Fruit fly (Drosophila melanogaster) whole organism, embryonic: Measurements from ENCODE around the gene CG12239.

Experiments used
- Atf6 ChIP-seq: fragments of 200-800 bp; sonication (Bioruptor generic); IDR thresholded peaks from 2 replicates; pipeline ENCODE4 v1.3.6; 2022; ENCODE audit warnings: missing biosample characterization, missing genetic modification characterization
- B-H1 ChIP-seq: fragments of 200-800 bp; sonication (Bioruptor generic); IDR thresholded peaks from 3 replicates; pipeline ENCODE4 v1.3.6; 2022; ENCODE audit warnings: missing biosample characterization, missing genetic modification characterization
- CG10462 ChIP-seq: fragments of 200-800 bp; sonication (Bioruptor generic); optimal IDR thresholded peaks from 2 replicates; lab custom pipeline; 2016; ENCODE audit warnings: missing biosample characterization, missing genetic modification characterization
- CG10979 ChIP-seq: fragments of 200-800 bp; sonication (Bioruptor generic); optimal IDR thresholded peaks from 2 replicates; lab custom pipeline; 2018; ENCODE audit warnings: missing biosample characterization, mild to moderate bottlenecking, missing genetic modification characterization, moderate library complexity
- CG14667 ChIP-seq: fragments of 200-800 bp; sonication (Bioruptor generic); IDR thresholded peaks from 2 replicates; pipeline ENCODE4 v1.3.6; 2022; ENCODE audit warnings: missing biosample characterization, missing genetic modification characterization
- CG1792 ChIP-seq: fragments of 200-800 bp; sonication (Bioruptor generic); optimal IDR thresholded peaks from 2 replicates; lab custom pipeline; 2016; ENCODE audit warnings: missing biosample characterization, missing genetic modification characterization
- CG18599 ChIP-seq: fragments of 200-800 bp; sonication (Bioruptor generic); optimal IDR thresholded peaks from 3 replicates; lab custom pipeline; 2017; ENCODE audit warnings: missing biosample characterization, missing genetic modification characterization, mild to moderate bottlenecking, moderate library complexity, missing genetic modification reagents
- CG18764 ChIP-seq: fragments of 200-800 bp; sonication (Bioruptor generic); optimal IDR thresholded peaks from 3 replicates; lab custom pipeline; 2016; ENCODE audit warnings: missing biosample characterization, missing genetic modification characterization
- CG2129 ChIP-seq: fragments of 200-800 bp; sonication (Bioruptor generic); IDR thresholded peaks from 2 replicates; pipeline ENCODE4 v1.3.6; 2022; ENCODE audit warnings: missing biosample characterization, missing genetic modification characterization; ENCODE audit not compliant: partially characterized antibody
- CG4282 ChIP-seq: fragments of 200-800 bp; sonication (Bioruptor generic); optimal IDR thresholded peaks from 2 replicates; lab custom pipeline; 2016; ENCODE audit warnings: missing biosample characterization, missing genetic modification characterization
- CG6654 ChIP-seq: fragments of 200-800 bp; sonication (Bioruptor generic); optimal IDR thresholded peaks from 2 replicates; lab custom pipeline; 2017; ENCODE audit warnings: missing biosample characterization, mild to moderate bottlenecking, missing genetic modification characterization
- CG6689 ChIP-seq: fragments of 200-800 bp; sonication (Bioruptor generic); IDR thresholded peaks from 2 replicates; pipeline ENCODE4 v1.3.6; 2022; ENCODE audit warnings: missing biosample characterization, missing genetic modification characterization
- CG8290 ChIP-seq, 3 experiments: fragments of 200-800 bp; sonication (Bioruptor generic); optimal IDR thresholded peaks; 2 replicates each; lab custom pipeline; 2016 to 2019; ENCODE audit warnings: missing biosample characterization in 3 of 3, missing genetic modification characterization in 3 of 3, mild to moderate bottlenecking in 2 of 3, moderate library complexity in 1 of 3
- CHES-1-like ChIP-seq: fragments of 200-800 bp; sonication (Bioruptor generic); optimal IDR thresholded peaks from 2 replicates; lab custom pipeline; 2016; ENCODE audit warnings: missing biosample characterization, missing genetic modification characterization
- CTCF ChIP-seq: fragments of 200-800 bp; sonication (Bioruptor generic); optimal IDR thresholded peaks from 2 replicates; lab custom pipeline; 2017; ENCODE audit warnings: missing biosample characterization, mild to moderate bottlenecking, missing genetic modification characterization, moderate library complexity
- CrebB ChIP-seq: fragments of 200-800 bp; sonication (Bioruptor generic); optimal IDR thresholded peaks from 3 replicates; lab custom pipeline; 2018; ENCODE audit warnings: missing biosample characterization, mild to moderate bottlenecking, missing genetic modification characterization
- Ets97D ChIP-seq: fragments of 200-800 bp; sonication (Bioruptor generic); optimal IDR thresholded peaks from 3 replicates; lab custom pipeline; 2016; ENCODE audit warnings: missing biosample characterization, missing genetic modification characterization
- Gsc ChIP-seq: fragments of 200-800 bp; sonication (Bioruptor generic); IDR thresholded peaks from 2 replicates; pipeline ENCODE4 v1.3.6; 2022; ENCODE audit warnings: missing biosample characterization, missing genetic modification characterization
- H15 ChIP-seq: fragments of 200-800 bp; sonication (Bioruptor generic); IDR thresholded peaks from 3 replicates; pipeline ENCODE4 v1.3.6; 2022; ENCODE audit warnings: missing biosample characterization, missing genetic modification characterization
- HLHmδ ChIP-seq: fragments of 200-800 bp; sonication (Bioruptor generic); optimal IDR thresholded peaks from 2 replicates; lab custom pipeline; 2018; ENCODE audit warnings: missing biosample characterization, mild to moderate bottlenecking, missing genetic modification characterization, moderate library complexity
- Jarid2 ChIP-seq: fragments of 200-800 bp; sonication (Bioruptor generic); optimal IDR thresholded peaks from 3 replicates; lab custom pipeline; 2017; ENCODE audit warnings: mild to moderate bottlenecking, missing biosample characterization, missing genetic modification reagents, missing genetic modification characterization
- Opbp ChIP-seq: fragments of 200-800 bp; sonication (Bioruptor generic); IDR thresholded peaks from 3 replicates; pipeline ENCODE4 v1.3.6; 2022; ENCODE audit warnings: missing biosample characterization, missing genetic modification characterization; ENCODE audit not compliant: partially characterized antibody
- Spps ChIP-seq: fragments of 200-800 bp; sonication (Bioruptor generic); optimal IDR thresholded peaks from 2 replicates; lab custom pipeline; 2018; ENCODE audit warnings: missing biosample characterization, mild to moderate bottlenecking, missing genetic modification characterization
- Taf1 ChIP-seq: fragments of 200-800 bp; sonication (Bioruptor generic); IDR thresholded peaks from 2 replicates; pipeline ENCODE4 v1.3.6; 2022; ENCODE audit warnings: missing biosample characterization, missing genetic modification characterization
- Trl ChIP-seq, 3 experiments: fragments of >200 bp in 2 of 3; fragments of 200-800 bp in 1 of 3; sonication (Bioruptor generic) in 1 of 3; optimal IDR thresholded peaks; 2 replicates in 1 of 3; 3 replicates in 2 of 3; lab custom pipeline; 2016 to 2017; ENCODE audit warnings: missing biosample characterization in 1 of 3, missing genetic modification characterization in 1 of 3
- dati ChIP-seq: fragments of 200-800 bp; sonication (Bioruptor generic); IDR thresholded peaks from 2 replicates; pipeline ENCODE4 v1.3.6; 2022; ENCODE audit warnings: missing biosample characterization, missing genetic modification characterization
- en ChIP-seq: fragments of 200-800 bp; sonication (Bioruptor generic); optimal IDR thresholded peaks from 2 replicates; lab custom pipeline; 2016; ENCODE audit warnings: missing biosample characterization, missing genetic modification characterization
- ftz-f1 ChIP-seq: fragments of 200-800 bp; sonication (Bioruptor generic); optimal IDR thresholded peaks from 2 replicates; lab custom pipeline; 2016; ENCODE audit warnings: missing biosample characterization, missing genetic modification characterization
- grn ChIP-seq: fragments of 200-800 bp; sonication (Bioruptor generic); optimal IDR thresholded peaks from 3 replicates; lab custom pipeline; 2017; ENCODE audit warnings: missing biosample characterization, missing genetic modification characterization
- gro ChIP-seq: fragments of 200-800 bp; sonication (Bioruptor generic); optimal IDR thresholded peaks from 2 replicates; lab custom pipeline; 2016; ENCODE audit warnings: missing biosample characterization, missing genetic modification characterization
- inv ChIP-seq: fragments of 200-800 bp; sonication (Bioruptor generic); IDR thresholded peaks from 2 replicates; pipeline ENCODE4 v1.3.6; 2022; ENCODE audit warnings: missing biosample characterization, missing genetic modification characterization; ENCODE audit not compliant: partially characterized antibody
- kah ChIP-seq: fragments of 200-800 bp; sonication (Bioruptor generic); optimal IDR thresholded peaks from 2 replicates; lab custom pipeline; 2018; ENCODE audit warnings: missing biosample characterization, mild to moderate bottlenecking, missing genetic modification characterization
- lbe ChIP-seq: fragments of 200-800 bp; sonication (Bioruptor generic); optimal IDR thresholded peaks from 2 replicates; lab custom pipeline; 2016; ENCODE audit warnings: missing biosample characterization, mild to moderate bottlenecking, missing genetic modification characterization
- nmo ChIP-seq: fragments of 200-800 bp; sonication (Bioruptor generic); optimal IDR thresholded peaks from 2 replicates; lab custom pipeline; 2018; ENCODE audit warnings: missing biosample characterization, mild to moderate bottlenecking, missing genetic modification characterization, moderate library complexity
- odd ChIP-seq: fragments of 200-800 bp; sonication (Bioruptor generic); optimal IDR thresholded peaks from 2 replicates; lab custom pipeline; 2017; ENCODE audit warnings: missing biosample characterization, mild to moderate bottlenecking, missing genetic modification characterization
- otp ChIP-seq: fragments of 200-800 bp; sonication (Bioruptor generic); IDR thresholded peaks from 3 replicates; pipeline ENCODE4, ENCODE4 v1.3.6; 2022; ENCODE audit warnings: missing biosample characterization, missing genetic modification characterization
- p53 ChIP-seq: fragments of 200-800 bp; sonication (Bioruptor generic); optimal IDR thresholded peaks from 2 replicates; lab custom pipeline; 2016; ENCODE audit warnings: missing biosample characterization, missing genetic modification characterization
- ranshi ChIP-seq: fragments of 200-800 bp; sonication (Bioruptor generic); IDR thresholded peaks from 2 replicates; pipeline ENCODE4 v1.3.6; 2022; ENCODE audit warnings: missing biosample characterization, missing genetic modification characterization
- ro ChIP-seq: fragments of 200-800 bp; sonication (Bioruptor generic); IDR thresholded peaks from 2 replicates; pipeline ENCODE4 v1.3.6; 2022; ENCODE audit warnings: missing biosample characterization, missing genetic modification characterization
- sens ChIP-seq: fragments of 200-800 bp; sonication (Bioruptor generic); peaks from one replicate; lab custom pipeline; 2016; ENCODE audit warnings: missing biosample characterization, missing genetic modification characterization
- sens-2 ChIP-seq: fragments of 200-800 bp; sonication (Bioruptor generic); IDR thresholded peaks from 2 replicates; pipeline ENCODE4 v1.3.6; 2022; ENCODE audit warnings: missing biosample characterization, missing genetic modification characterization
- sr ChIP-seq: fragments of 200-800 bp; sonication (Bioruptor generic); IDR thresholded peaks from 3 replicates; pipeline ENCODE4 v1.3.6; 2022; ENCODE audit warnings: missing biosample characterization, missing genetic modification characterization
- ssp ChIP-seq: fragments of 200-800 bp; sonication (Bioruptor generic); IDR thresholded peaks from 2 replicates; pipeline ENCODE4 v1.3.6; 2022; ENCODE audit warnings: missing biosample characterization, missing genetic modification characterization
- tgo ChIP-seq: fragments of 200-800 bp; sonication (Bioruptor generic); IDR thresholded peaks from 3 replicates; pipeline ENCODE4 v1.3.6; 2022; ENCODE audit warnings: missing biosample characterization, missing genetic modification characterization
- tll ChIP-seq, 2 experiments: fragments of 200-800 bp in 1 of 2; fragments of >200 bp in 1 of 2; sonication (Bioruptor generic) in 1 of 2; optimal IDR thresholded peaks; 2 replicates each; lab custom pipeline; 2017 to 2019; ENCODE audit warnings: missing biosample characterization in 2 of 2, missing genetic modification characterization in 2 of 2, mild to moderate bottlenecking in 1 of 2, moderate library complexity in 1 of 2
- unc-4 ChIP-seq: fragments of 200-800 bp; sonication (Bioruptor generic); IDR thresholded peaks from 2 replicates; pipeline ENCODE4 v1.3.6; 2022; ENCODE audit warnings: missing biosample characterization, missing genetic modification characterization; ENCODE audit not compliant: partially characterized antibody
- zfh2 ChIP-seq: fragments of 200-800 bp; sonication (Bioruptor generic); optimal IDR thresholded peaks from 2 replicates; lab custom pipeline; 2016; ENCODE audit warnings: missing biosample characterization, missing genetic modification characterization

CG12239 gene

dm6 chrX:5746864-5747861, 44.8 kb upstream of the CG12239 start, which contains the start of the genes IntS6 and Rtel1 (continued):
- TF ChIP-seq CG14667 (GFP tag; lab: Robert Waterston, UW) (peak; percentile 82), CTCF (GFP tag; lab: Kevin White, UChicago) (peak; percentile 38), ranshi (GFP tag; lab: Robert Waterston, UW) (peak; percentile 90), CG6689 (peak; percentile 90), ssp (GFP tag; lab: Robert Waterston, UW) (peak; percentile 78), CG18764 (GFP tag; lab: Kevin White, UChicago) (peak; percentile 84), B-H1 (GFP tag; lab: Robert Waterston, UW) (peak; percentile 76), dati (peak; percentile 77), CG2129 (no peak), Taf1 (peak; percentile 86), Trl (optimal IDR thresholded peaks at IDR 0.05; lab: Kevin White, UChicago) (peak; percentile 49 to 79), Trl (GFP tag; optimal IDR thresholded peaks at IDR 0.05; lab: Kevin White, UChicago) (peak; percentile 92), unc-4 (GFP tag; lab: Robert Waterston, UW) (no peak), CG10979 (tag; lab: Kevin White, UChicago) (peak; percentile 80), Spps (tag; lab: Kevin White, UChicago) (peak; percentile 64), CrebB (peak; percentile 84), tll (GFP tag; optimal IDR thresholded peaks at IDR 0.05; lab: Kevin White, UChicago) (peak; percentile 1 to 14), lbe (GFP tag; lab: Kevin White, UChicago) (peak; percentile 73), sr (GFP tag; lab: Robert Waterston, UW) (peak; percentile 63; the same call in 1 of the 3 replicates), en (GFP tag; lab: Kevin White, UChicago) (peak; percentile 74), ro (GFP tag; lab: Robert Waterston, UW) (0 out of 2 replicates have a peak, but pooled peaks have one; percentile 38), CHES-1-like (GFP tag; lab: Kevin White, UChicago) (peak; percentile 88), CG8290 (GFP tag; optimal IDR thresholded peaks at IDR 0.05; lab: Kevin White, UChicago) (peak; percentile 84), CG8290 (tag; optimal IDR thresholded peaks at IDR 0.05; lab: Kevin White, UChicago) (peak in 1 of 2 experiments; percentile 97), CG10462 (peak; percentile 67), p53 (peak; percentile 70), H15 (GFP tag; lab: Robert Waterston, UW) (peak; percentile 68; the same call in 2 of the 3 replicates), sens-2 (peak; percentile 64; the same call in 1 of the 2 replicates), CG6654 (GFP tag; lab: Kevin White, UChicago) (peak; percentile 71), zfh2 (peak; percentile 95), grn (peak; percentile 77), sens (GFP tag; lab: Kevin White, UChicago) (peak; percentile 98), Opbp (0 out of 3 replicates have a peak, but pooled peaks have one; percentile 32), CG1792 (peak; percentile 85), ftz-f1 (GFP tag; lab: Kevin White, UChicago) (no peak), odd (GFP tag; lab: Kevin White, UChicago) (peak; percentile 75), CG18599 (GFP tag; lab: Kevin White, UChicago) (peak; percentile 90), nmo (GFP tag; lab: Kevin White, UChicago) (peak; percentile 90), HLHmδ (GFP tag; lab: Kevin White, UChicago) (peak; percentile 39), inv (no peak; the same call in 1 of the 2 replicates), otp (peak; percentile 69; the same call in 2 of the 3 replicates), kah (GFP tag; lab: Kevin White, UChicago) (peak; percentile 57), Jarid2 (peak; percentile 47), Gsc (peak; percentile 72), CG4282 (GFP tag; lab: Kevin White, UChicago) (peak; percentile 69), tgo (GFP tag; lab: Robert Waterston, UW) (peak; percentile 88), Atf6 (GFP tag; lab: Robert Waterston, UW) (peak; percentile 89), Ets97D (GFP tag; lab: Kevin White, UChicago) (peak; percentile 73), gro (GFP tag; lab: Kevin White, UChicago) (peak; percentile 91)
